Worm (Caenorhabditis elegans) whole organism, mixed stage, embryonic: ENCODE data around the gene F58A6.5.
"Not testable (repeated sequence)": the region's sequence is repeated elsewhere in the genome, so short reads cannot be mapped to it uniquely, and the experiment has no call there.

ENCODE experiments used
- bed-3 ChIP-seq: fragments of 200-800 bp; sonication (Bioruptor generic); optimal IDR thresholded peaks from 3 replicates; lab custom pipeline; 2018; ENCODE audit warnings: mild to moderate bottlenecking, missing genetic modification characterization, moderate library complexity, missing compliant biosample characterization
- blmp-1 ChIP-seq: fragments of 150-350 bp; optimal IDR thresholded peaks from 2 replicates; lab custom pipeline; 2014; ENCODE audit warnings: missing biosample characterization, missing genetic modification characterization
- ceh-39 ChIP-seq: fragments of 150-350 bp; optimal IDR thresholded peaks from 2 replicates; lab custom pipeline; 2014; ENCODE audit warnings: missing biosample characterization, missing genetic modification characterization
- ceh-43 ChIP-seq: fragments of 200-800 bp; sonication (Bioruptor generic); optimal IDR thresholded peaks from 2 replicates; lab custom pipeline; 2018; ENCODE audit warnings: mild to moderate bottlenecking, missing genetic modification characterization, moderate library complexity, missing compliant biosample characterization
- ceh-83 ChIP-seq: fragments of 200-800 bp; sonication (Bioruptor generic); optimal IDR thresholded peaks from 2 replicates; lab custom pipeline; 2018; ENCODE audit warnings: mild to moderate bottlenecking, missing genetic modification characterization, missing compliant biosample characterization
- ces-1 ChIP-seq: fragments of 150-350 bp; optimal IDR thresholded peaks from 2 replicates; lab custom pipeline; 2014; ENCODE audit warnings: missing biosample characterization, missing genetic modification reagents, missing genetic modification characterization
- cnd-1 ChIP-seq: fragments of 200-800 bp; sonication (Bioruptor generic); optimal IDR thresholded peaks from 2 replicates; lab custom pipeline; 2018; ENCODE audit warnings: mild to moderate bottlenecking, missing genetic modification characterization, missing compliant biosample characterization
- drap-1 ChIP-seq: fragments of 200-800 bp; sonication (Bioruptor generic); optimal IDR thresholded peaks from 3 replicates; lab custom pipeline; 2018; ENCODE audit warnings: mild to moderate bottlenecking, missing genetic modification characterization, missing compliant biosample characterization
- elt-1 ChIP-seq: sonication (generic microtip); optimal IDR thresholded peaks from 2 replicates; lab custom pipeline; 2017; ENCODE audit warnings: missing genetic modification characterization, mild to moderate bottlenecking, missing compliant biosample characterization, antibody characterized with exemption, moderate library complexity, borderline replicate concordance; ENCODE audit not compliant: insufficient read depth
- elt-3 ChIP-seq: fragments of 150-350 bp; optimal IDR thresholded peaks from 2 replicates; lab custom pipeline; 2014; ENCODE audit warnings: missing biosample characterization, missing genetic modification characterization
- flh-1 ChIP-seq: fragments of 200-800 bp; sonication (Bioruptor generic); optimal IDR thresholded peaks from 2 replicates; lab custom pipeline; 2018; ENCODE audit warnings: mild to moderate bottlenecking, missing genetic modification characterization, moderate library complexity, missing compliant biosample characterization
- hlh-1 ChIP-seq: fragments of 150-350 bp; optimal IDR thresholded peaks from 2 replicates; lab custom pipeline; 2014; ENCODE audit warnings: missing biosample characterization, missing genetic modification reagents, missing genetic modification characterization
- lin-13 ChIP-seq: fragments of 150-350 bp; optimal IDR thresholded peaks from 2 replicates; lab custom pipeline; 2014; ENCODE audit warnings: missing biosample characterization, missing genetic modification characterization
- lsy-2 ChIP-seq: fragments of 150-350 bp; optimal IDR thresholded peaks from 2 replicates; lab custom pipeline; 2014; ENCODE audit warnings: missing biosample characterization, missing genetic modification characterization
- mab-5 ChIP-seq: fragments of 150-350 bp; optimal IDR thresholded peaks from 2 replicates; lab custom pipeline; 2014; ENCODE audit warnings: missing biosample characterization, missing genetic modification characterization
- mep-1 ChIP-seq: fragments of 150-350 bp; optimal IDR thresholded peaks from 2 replicates; lab custom pipeline; 2017; ENCODE audit warnings: missing biosample characterization, missing genetic modification reagents, missing genetic modification characterization, inconsistent platforms
- mls-2 ChIP-seq: sonication (generic microtip); optimal IDR thresholded peaks from 2 replicates; lab custom pipeline; 2016; ENCODE audit warnings: mild to moderate bottlenecking, missing genetic modification characterization, moderate library complexity, missing compliant biosample characterization
- nhr-2 ChIP-seq: fragments of 150-350 bp; optimal IDR thresholded peaks from 2 replicates; lab custom pipeline; 2014; ENCODE audit warnings: missing biosample characterization, missing genetic modification characterization
- nhr-237 ChIP-seq: fragments of 150-350 bp; optimal IDR thresholded peaks from 2 replicates; lab custom pipeline; 2014; ENCODE audit warnings: missing biosample characterization, missing genetic modification characterization
- nhr-28 ChIP-seq: fragments of 150-350 bp; optimal IDR thresholded peaks from 2 replicates; lab custom pipeline; 2014; ENCODE audit warnings: missing biosample characterization, missing genetic modification characterization
- nhr-76 ChIP-seq: sonication (generic microtip); optimal IDR thresholded peaks from 2 replicates; lab custom pipeline; 2017; ENCODE audit warnings: missing biosample characterization, missing genetic modification characterization
- pha-4 ChIP-seq: fragments of 150-350 bp; optimal IDR thresholded peaks from 2 replicates; lab custom pipeline; 2018; ENCODE audit warnings: missing biosample characterization, missing genetic modification reagents, missing genetic modification characterization
- sem-2 ChIP-seq: fragments of 200-800 bp; sonication (Bioruptor generic); optimal IDR thresholded peaks from 2 replicates; lab custom pipeline; 2018; ENCODE audit warnings: mild to moderate bottlenecking, missing genetic modification characterization, missing compliant biosample characterization
- snpc-4 ChIP-seq: fragments of 150-350 bp; optimal IDR thresholded peaks from 2 replicates; lab custom pipeline; 2014; ENCODE audit warnings: missing biosample characterization, missing genetic modification characterization
- sptf-1 ChIP-seq: sonication (generic microtip); optimal IDR thresholded peaks from 2 replicates; lab custom pipeline; 2017; ENCODE audit warnings: mild to moderate bottlenecking, missing genetic modification characterization, moderate library complexity, missing compliant biosample characterization
- tbx-8 ChIP-seq: fragments of 200-800 bp; sonication (Bioruptor generic); optimal IDR thresholded peaks from 2 replicates; lab custom pipeline; 2018; ENCODE audit warnings: mild to moderate bottlenecking, missing genetic modification characterization, moderate library complexity, missing compliant biosample characterization
- unc-120 ChIP-seq: sonication (generic microtip); optimal IDR thresholded peaks from 2 replicates; lab custom pipeline; 2017; ENCODE audit warnings: missing genetic modification characterization, missing compliant biosample characterization; ENCODE audit not compliant: poor library complexity, severe bottlenecking
- unc-39 ChIP-seq: fragments of 150-350 bp; optimal IDR thresholded peaks from 2 replicates; lab custom pipeline; 2014; ENCODE audit warnings: missing biosample characterization, missing genetic modification characterization
- unc-62 ChIP-seq: fragments of 150-350 bp; optimal IDR thresholded peaks from 2 replicates; lab custom pipeline; 2014; ENCODE audit warnings: missing biosample characterization, missing genetic modification reagents, missing genetic modification characterization
- zip-8 ChIP-seq: fragments of 150-350 bp; optimal IDR thresholded peaks from 2 replicates; lab custom pipeline; 2014; ENCODE audit warnings: missing biosample characterization, missing genetic modification characterization
- ztf-11 ChIP-seq: fragments of 150-350 bp; optimal IDR thresholded peaks from 2 replicates; lab custom pipeline; 2014; ENCODE audit warnings: missing biosample characterization, missing genetic modification characterization

F58A6.5 gene

DNA sequence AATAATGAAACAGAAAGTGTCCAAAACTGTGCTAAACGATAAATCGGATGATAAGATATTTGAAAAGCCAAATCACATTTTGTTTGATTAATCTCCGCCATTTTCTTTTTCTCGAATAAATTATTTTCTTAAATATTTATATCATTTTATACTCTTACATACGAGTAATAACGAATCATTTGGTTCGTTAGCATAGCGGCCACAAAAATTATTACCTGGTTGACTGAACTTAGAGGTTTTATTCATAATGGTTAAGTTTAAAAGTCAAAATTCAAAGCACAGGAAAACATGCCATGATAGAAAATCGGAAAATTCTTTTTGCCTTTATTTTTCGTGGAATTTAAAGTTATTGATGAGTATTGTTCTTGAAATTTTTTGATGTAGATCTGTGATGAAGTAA lies 15.0 kb upstream of the F58A6.5 start, which contains the start of gene srb-5:
Gene srb-5 (minus strand): TSS at position 101 of the 400 bp plus-strand sequence.
- no peak for TF ChIP-seq elt-3 (tag; lab: Kevin White, UChicago)
- no peak for TF ChIP-seq nhr-237
- TF ChIP-seq blmp-1 (tag; lab: Kevin White, UChicago): no peak
- TF ChIP-seq snpc-4 (tag; lab: Kevin White, UChicago): no peak
- no peak for TF ChIP-seq pha-4
- TF ChIP-seq zip-8 (tag; lab: Kevin White, UChicago): no peak
- TF ChIP-seq lin-13 (tag; lab: Kevin White, UChicago): no peak
- TF ChIP-seq unc-39: no peak
- TF ChIP-seq bed-3 (GFP tag; lab: Kevin White, UChicago): no peak
- no peak for TF ChIP-seq mep-1
- TF ChIP-seq, all 35 proteins: peak for 0

DNA sequence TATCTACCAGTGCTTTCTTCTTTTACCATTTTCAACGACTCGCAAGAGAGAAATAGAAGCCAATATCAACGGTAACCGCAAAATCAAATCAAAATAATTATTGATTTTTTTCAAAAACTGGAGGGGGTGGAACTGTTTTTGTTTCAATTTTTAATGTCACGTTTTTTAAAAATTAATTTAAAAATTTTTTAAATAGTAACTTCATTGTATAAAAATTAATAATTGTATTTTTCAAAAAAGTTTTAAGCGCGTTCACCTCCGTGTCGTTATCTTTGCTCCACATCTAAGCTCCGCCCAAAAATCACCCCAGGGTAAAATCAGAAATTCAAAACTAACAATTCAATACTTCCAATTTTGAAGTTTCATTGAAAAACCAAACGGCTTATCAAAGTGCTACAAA lies 12.9 kb upstream of the F58A6.5 start, which contains the start of gene C27D6.11:
Gene C27D6.11 (minus strand): TSS at position 101 of the 400 bp plus-strand sequence.
- TF ChIP-seq unc-39 (no peak), unc-62 (GFP tag; lab: Kevin White, UChicago) (no peak), flh-1 (GFP tag; lab: Kevin White, UChicago) (no peak), nhr-2 (tag; lab: Kevin White, UChicago) (no peak), lin-13 (tag; lab: Kevin White, UChicago) (no peak), sem-2 (GFP tag; lab: Kevin White, UChicago) (no peak), cnd-1 (no peak), lsy-2 (no peak), zip-8 (tag; lab: Kevin White, UChicago) (no peak), nhr-237 (no peak), pha-4 (no peak), unc-120 (tag; lab: Kevin White, UChicago) (no peak), ces-1 (GFP tag; lab: Kevin White, UChicago) (no peak), ztf-11 (no peak), ceh-39 (tag; lab: Kevin White, UChicago) (no peak)

DNA sequence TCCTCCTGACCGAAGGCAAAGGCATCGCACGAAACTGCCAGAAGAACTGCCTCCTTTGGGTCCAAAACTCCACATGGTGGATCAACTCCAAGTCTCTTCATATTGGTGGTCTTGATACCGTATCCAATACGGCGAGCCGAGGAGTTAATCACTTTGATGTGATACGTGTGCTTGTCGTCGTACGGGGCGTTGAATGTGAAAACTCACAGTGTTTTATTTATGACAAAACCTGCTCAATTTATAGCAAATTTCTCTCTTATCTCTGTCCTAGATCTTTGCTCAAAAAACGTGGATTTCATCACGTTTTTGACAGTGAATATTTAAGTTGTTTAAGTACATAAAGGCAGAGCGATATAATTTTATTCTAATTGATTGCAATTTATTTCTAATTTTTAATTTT lies 10.5 kb upstream of the F58A6.5 start, which contains the start of gene F58A6.9:
Gene F58A6.9 (minus strand): TSS at position 101 of the 400 bp plus-strand sequence.
- TF ChIP-seq snpc-4 (tag; lab: Kevin White, UChicago); lin-13 (tag; lab: Kevin White, UChicago); mls-2: not testable (repeated sequence)

DNA sequence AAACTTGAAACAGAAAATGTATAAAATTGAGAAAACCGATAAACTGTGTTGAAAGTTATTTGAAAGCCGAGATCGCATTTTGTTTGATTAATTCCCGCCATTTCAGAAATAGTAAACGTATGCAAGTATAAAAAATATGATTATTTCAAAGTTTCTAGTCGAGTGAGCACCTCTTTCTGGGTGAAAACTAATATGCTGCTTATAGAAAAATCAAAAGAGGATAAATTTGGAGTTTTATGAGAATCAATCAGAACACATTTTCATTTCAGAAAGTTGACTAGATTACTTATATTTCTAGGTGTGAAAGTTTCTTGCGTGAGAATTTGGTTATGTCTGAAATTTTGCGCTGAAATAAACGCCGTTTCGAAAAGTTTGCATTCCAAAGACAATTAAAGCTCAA lies 9.3 kb upstream of the F58A6.5 start, which contains the start of gene srb-13:
Gene srb-13 (minus strand): TSS at position 101 of the 400 bp plus-strand sequence.
- no peak for TF ChIP-seq nhr-28 (tag; lab: Kevin White, UChicago)
- TF ChIP-seq ceh-43 (GFP tag; lab: Kevin White, UChicago): no peak
- no peak for TF ChIP-seq sptf-1
- no peak for TF ChIP-seq mep-1
- TF ChIP-seq ztf-11: no peak
- no peak for TF ChIP-seq nhr-76
- no peak for TF ChIP-seq blmp-1 (tag; lab: Kevin White, UChicago)
- TF ChIP-seq mab-5 (tag; lab: Kevin White, UChicago): no peak
- TF ChIP-seq hlh-1 (tag; lab: Kevin White, UChicago): no peak
- no peak for TF ChIP-seq drap-1 (GFP tag; lab: Kevin White, UChicago)
- no peak for TF ChIP-seq mls-2
- no peak for TF ChIP-seq tbx-8 (GFP tag; lab: Kevin White, UChicago)
- no peak for TF ChIP-seq lin-13 (tag; lab: Kevin White, UChicago)
- no peak for TF ChIP-seq elt-1
- TF ChIP-seq snpc-4 (tag; lab: Kevin White, UChicago): no peak
- TF ChIP-seq nhr-237: no peak

DNA sequence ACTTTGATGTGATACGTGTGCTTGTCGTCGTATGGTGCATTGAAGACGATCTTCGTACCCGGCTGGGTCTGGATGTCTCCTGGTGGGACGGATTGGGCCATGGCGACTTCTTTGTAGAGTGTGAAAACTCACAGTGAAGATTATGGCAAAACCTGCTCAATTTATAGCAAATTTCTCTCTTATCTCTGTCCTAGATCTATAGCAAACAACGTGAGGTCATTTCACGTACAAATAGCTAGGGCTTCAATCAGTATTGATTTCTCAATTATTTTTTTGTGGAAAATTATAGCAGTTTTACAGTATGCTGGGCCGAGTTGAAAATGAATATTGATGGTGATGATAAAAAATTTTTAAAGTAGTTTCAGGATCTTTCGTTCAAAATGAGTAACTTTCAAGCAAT lies 8.7 kb upstream of the F58A6.5 start, which contains the start of gene msp-45:
Gene msp-45 (minus strand): TSS at position 101 of the 400 bp plus-strand sequence.
- TF ChIP-seq pha-4 (no peak), lin-13 (tag; lab: Kevin White, UChicago) (no peak), nhr-2 (tag; lab: Kevin White, UChicago) (no peak), blmp-1 (tag; lab: Kevin White, UChicago) (no peak), ztf-11 (no peak), sem-2 (GFP tag; lab: Kevin White, UChicago) (no peak), mls-2 (no peak), lsy-2 (no peak), ceh-83 (no peak), unc-39 (no peak), ceh-43 (GFP tag; lab: Kevin White, UChicago) (no peak), elt-1 (no peak)
